Fruit fly (Drosophila melanogaster): ENCODE results near the gene SNF4Agamma.
A peak's percentile ranks its signal among the peaks of the same experiment; 100 is the strongest.

SNF4Agamma gene

dm6 chr3R:21118784-21119183 lies 21.8 kb upstream of the SNF4Agamma start, which contains the start of gene Bdbt (continued):
- TF ChIP-seq CG17186 (GFP tag; optimal IDR thresholded peaks at IDR 0.05) = peak; percentile 16
- TF ChIP-seq CG8281 (tag; optimal IDR thresholded peaks at IDR 0.05) = no peak
- no peak for TF ChIP-seq sens-2 (GFP tag; IDR thresholded peaks at IDR 0.05)
- no peak for TF ChIP-seq peb (GFP tag; IDR thresholded peaks at IDR 0.05)
- no peak for TF ChIP-seq az2 (GFP tag; optimal IDR thresholded peaks at IDR 0.05)
- peak; percentile 40; the same call in 2 of the 3 replicates for TF ChIP-seq Aef1 (GFP tag; IDR thresholded peaks at IDR 0.05)
- TF ChIP-seq z (GFP tag; IDR thresholded peaks at IDR 0.05) = no peak
- TF ChIP-seq sug (tag; optimal IDR thresholded peaks at IDR 0.05) = peak; percentile 27
- TF ChIP-seq eve (GFP tag; optimal IDR thresholded peaks at IDR 0.05) = no peak
- TF ChIP-seq Hmx (GFP tag; optimal IDR thresholded peaks at IDR 0.05) = no peak
- no peak for TF ChIP-seq emc (GFP tag; optimal IDR thresholded peaks at IDR 0.05)
- peak; percentile 88 for TF ChIP-seq Med (GFP tag)
- no peak for TF ChIP-seq CG11247 (GFP tag; IDR thresholded peaks at IDR 0.05)
- peak; percentile 81 for TF ChIP-seq ato (GFP tag; IDR thresholded peaks at IDR 0.05; ENCODE audit: partially characterized antibody)
- TF ChIP-seq cato (GFP tag; optimal IDR thresholded peaks at IDR 0.05; ENCODE audit: borderline replicate concordance) = no peak
- TF ChIP-seq Lpt (GFP tag; optimal IDR thresholded peaks at IDR 0.05) = no peak
- TF ChIP-seq CG3065 (GFP tag; optimal IDR thresholded peaks at IDR 0.05) = no peak
- no peak for TF ChIP-seq CG4617 (GFP tag; optimal IDR thresholded peaks at IDR 0.05; ENCODE audit: borderline replicate concordance)
- TF ChIP-seq Ets65A (GFP tag) = peak; percentile 32
- no peak for TF ChIP-seq CG1647 (GFP tag; optimal IDR thresholded peaks at IDR 0.05)
- TF ChIP-seq CG30403 (GFP tag; optimal IDR thresholded peaks at IDR 0.05) = peak; percentile 39
- TF ChIP-seq Dfd (GFP tag; optimal IDR thresholded peaks at IDR 0.05) = peak in 1 of 2 experiments; percentile 17
- 0 out of 2 replicates have a peak, but pooled peaks have one; percentile 24 for TF ChIP-seq CG42726 (GFP tag; IDR thresholded peaks at IDR 0.05; ENCODE audit: partially characterized antibody)
- TF ChIP-seq CG18764 (GFP tag; optimal IDR thresholded peaks at IDR 0.05) = no peak

dm6 chr3R:21124225-21124624 lies 16.3 kb upstream of the SNF4Agamma start:
- peak; percentile 58 for TF ChIP-seq crol (GFP tag; IDR thresholded peaks at IDR 0.05)
- TF ChIP-seq CG4282 (GFP tag; optimal IDR thresholded peaks at IDR 0.05) = no peak
- TF ChIP-seq gsb-n (tag; optimal IDR thresholded peaks at IDR 0.05) = peak; percentile 35
- no peak for TF ChIP-seq grau (tag; optimal IDR thresholded peaks at IDR 0.05)
- no peak for TF ChIP-seq Oaz (GFP tag; IDR thresholded peaks at IDR 0.05)
- TF ChIP-seq sd (tag; optimal IDR thresholded peaks at IDR 0.05) = no peak
- no peak for TF ChIP-seq CG11723 (GFP tag; optimal IDR thresholded peaks at IDR 0.05)
- TF ChIP-seq chinmo (GFP tag; IDR thresholded peaks at IDR 0.05; ENCODE audit: partially characterized antibody) = 0 out of 4 replicates have a peak, but pooled peaks have one; percentile 58

- peak; percentile 40 for TF ChIP-seq MESR4 (GFP tag; optimal IDR thresholded peaks at IDR 0.05)
- no peak for TF ChIP-seq mld (GFP tag; IDR thresholded peaks at IDR 0.05; ENCODE audit: partially characterized antibody)
- no peak for TF ChIP-seq tup (GFP tag; optimal IDR thresholded peaks at IDR 0.05)
- peak; percentile 16 for TF ChIP-seq YL-1 (GFP tag; optimal IDR thresholded peaks at IDR 0.05)
- no peak for TF ChIP-seq mam (GFP tag; optimal IDR thresholded peaks at IDR 0.05)
- no peak for TF ChIP-seq CG17568 (GFP tag; optimal IDR thresholded peaks at IDR 0.05)
- 0 out of 3 replicates have a peak, but pooled peaks have one; percentile 26 for TF ChIP-seq sr (GFP tag; IDR thresholded peaks at IDR 0.05)
- TF ChIP-seq nom (GFP tag; optimal IDR thresholded peaks at IDR 0.05) = peak; percentile 19
- TF ChIP-seq CG8924 (tag; optimal IDR thresholded peaks at IDR 0.05) = no peak
- TF ChIP-seq cg (GFP tag; optimal IDR thresholded peaks at IDR 0.05) = peak; percentile 97
- TF ChIP-seq chm (GFP tag; IDR thresholded peaks at IDR 0.05) = 0 out of 2 replicates have a peak, but pooled peaks have one; percentile 34
- TF ChIP-seq CTCF (GFP tag; optimal IDR thresholded peaks at IDR 0.05) = peak; percentile 73
- TF ChIP-seq toy (GFP tag; IDR thresholded peaks at IDR 0.05) = no peak
- TF ChIP-seq CG2116 (GFP tag; optimal IDR thresholded peaks at IDR 0.05) = no peak
- 0 out of 4 replicates have a peak, but pooled peaks have one; percentile 34 for TF ChIP-seq chinmo (GFP tag; IDR thresholded peaks at IDR 0.05; ENCODE audit: partially characterized antibody)
- TF ChIP-seq Neu2 (GFP tag; optimal IDR thresholded peaks at IDR 0.05; ENCODE audit: borderline replicate concordance) = no peak
- TF ChIP-seq CG4617 (GFP tag; optimal IDR thresholded peaks at IDR 0.05; ENCODE audit: borderline replicate concordance) = peak; percentile 68
- peak; percentile 18; the same call in 1 of the 2 replicates for TF ChIP-seq NFAT (GFP tag; IDR thresholded peaks at IDR 0.05)
- TF ChIP-seq tll (GFP tag; optimal IDR thresholded peaks at IDR 0.05) = no peak
Measured at dm6 chr3R:21126673-21127284, 13.8 kb upstream of the SNF4Agamma start.
